Fruit fly (Drosophila melanogaster): ENCODE results near the gene E5.
A peak's percentile ranks its signal among the peaks of the same experiment; 100 is the strongest.

Gene E5

dm6 chr3R:13892870-13893269 is 18.2 kb upstream of the E5 start (continued):
- no peak for TF ChIP-seq prd (optimal IDR thresholded peaks at IDR 0.05)
- peak; percentile 16; the same call in 2 of the 3 replicates for TF ChIP-seq prd (GFP tag; IDR thresholded peaks at IDR 0.05)
- peak; percentile 31 for TF ChIP-seq CG10267 (tag; optimal IDR thresholded peaks at IDR 0.05)
- no peak for TF ChIP-seq CG1647 (GFP tag; optimal IDR thresholded peaks at IDR 0.05)
- no peak for TF ChIP-seq her (GFP tag; optimal IDR thresholded peaks at IDR 0.05)
- TF ChIP-seq HHEX (GFP tag; optimal IDR thresholded peaks at IDR 0.05), result no peak
- TF ChIP-seq Xrp1 (GFP tag; IDR thresholded peaks at IDR 0.05), result peak; percentile 59
- no peak for TF ChIP-seq gro (GFP tag; optimal IDR thresholded peaks at IDR 0.05)
- peak; percentile 68 for TF ChIP-seq gem (tag; optimal IDR thresholded peaks at IDR 0.05)
- TF ChIP-seq sd (tag; optimal IDR thresholded peaks at IDR 0.05), result peak; percentile 59
- TF ChIP-seq Sox100B (GFP tag; optimal IDR thresholded peaks at IDR 0.05), result peak; percentile 44
- TF ChIP-seq CG10209 (GFP tag; optimal IDR thresholded peaks at IDR 0.05), result peak; percentile 18
- TF ChIP-seq dati (GFP tag; IDR thresholded peaks at IDR 0.05), result no peak
- TF ChIP-seq gce (GFP tag; IDR thresholded peaks at IDR 0.05), result 0 out of 3 replicates have a peak, but pooled peaks have one; percentile 61
- peak; percentile 28 for TF ChIP-seq CG17829 (tag; optimal IDR thresholded peaks at IDR 0.05)
- TF ChIP-seq lbe (GFP tag; optimal IDR thresholded peaks at IDR 0.05), result no peak
- TF ChIP-seq CG1603 (tag; optimal IDR thresholded peaks at IDR 0.05), result peak; percentile 75
- TF ChIP-seq chif (GFP tag; optimal IDR thresholded peaks at IDR 0.05), result peak in 1 of 2 experiments; percentile 36
- peak; percentile 40 for TF ChIP-seq ewg (GFP tag; optimal IDR thresholded peaks at IDR 0.05)
- peak; percentile 26 for TF ChIP-seq nerfin-1 (tag; optimal IDR thresholded peaks at IDR 0.05)
- no peak for TF ChIP-seq Trl (optimal IDR thresholded peaks at IDR 0.05)
- TF ChIP-seq Trl (GFP tag; optimal IDR thresholded peaks at IDR 0.05), result no peak
- TF ChIP-seq dmrt99B (tag; optimal IDR thresholded peaks at IDR 0.05), result peak; percentile 67
- no peak for TF ChIP-seq run (tag; optimal IDR thresholded peaks at IDR 0.05)
- TF ChIP-seq Hr51 (GFP tag; optimal IDR thresholded peaks at IDR 0.05), result peak in 1 of 2 experiments; percentile 52
- TF ChIP-seq Myb (GFP tag; optimal IDR thresholded peaks at IDR 0.05), result no peak
- TF ChIP-seq CG1529 (GFP tag; optimal IDR thresholded peaks at IDR 0.05), result peak; percentile 39
- TF ChIP-seq lov (optimal IDR thresholded peaks at IDR 0.05), result no peak
- 0 out of 3 replicates have a peak, but pooled peaks have one; percentile 60 for TF ChIP-seq lov (GFP tag; IDR thresholded peaks at IDR 0.05)
- peak; percentile 93 for TF ChIP-seq Ets65A (GFP tag)
- TF ChIP-seq CG13424 (tag; optimal IDR thresholded peaks at IDR 0.05), result peak; percentile 18
- peak; percentile 26; the same call in 1 of the 2 replicates for TF ChIP-seq CG32767 (GFP tag; IDR thresholded peaks at IDR 0.05)
- peak; percentile 4 for TF ChIP-seq CG2875 (GFP tag; optimal IDR thresholded peaks at IDR 0.05)
- no peak for TF ChIP-seq Oaz (GFP tag; IDR thresholded peaks at IDR 0.05)
- TF ChIP-seq CG12155 (GFP tag; optimal IDR thresholded peaks at IDR 0.05), result no peak
- TF ChIP-seq CG11398 (GFP tag; optimal IDR thresholded peaks at IDR 0.05), result no peak
- no peak for TF ChIP-seq pan (optimal IDR thresholded peaks at IDR 0.05)
- peak in 1 of 2 experiments; percentile 18 for TF ChIP-seq pan (GFP tag; optimal IDR thresholded peaks at IDR 0.05 in 1 of 2, IDR thresholded peaks at IDR 0.05 in 1 of 2)
- TF ChIP-seq sisA (GFP tag; IDR thresholded peaks at IDR 0.05), result peak; percentile 47; the same call in 1 of the 2 replicates
- peak; percentile 61; the same call in 1 of the 2 replicates for TF ChIP-seq CG32772 (GFP tag; IDR thresholded peaks at IDR 0.05)
- TF ChIP-seq p53 (GFP tag; optimal IDR thresholded peaks at IDR 0.05), result no peak
- TF ChIP-seq CG4730 (GFP tag; IDR thresholded peaks at IDR 0.05), result no peak
- TF ChIP-seq crol (GFP tag; IDR thresholded peaks at IDR 0.05), result no peak
- TF ChIP-seq cas (GFP tag; IDR thresholded peaks at IDR 0.05), result no peak
- peak; percentile 9 for TF ChIP-seq Asciz (GFP tag; optimal IDR thresholded peaks at IDR 0.05)
- TF ChIP-seq az2 (GFP tag; optimal IDR thresholded peaks at IDR 0.05), result peak; percentile 33
- TF ChIP-seq HLH4C (GFP tag; IDR thresholded peaks at IDR 0.05; ENCODE audit: partially characterized antibody), result no peak
- peak; percentile 43; the same call in 1 of the 3 replicates for TF ChIP-seq dysf (GFP tag; IDR thresholded peaks at IDR 0.05)
- peak; percentile 30 for TF ChIP-seq D19A (tag; optimal IDR thresholded peaks at IDR 0.05)
- TF ChIP-seq Oli (tag; optimal IDR thresholded peaks at IDR 0.05), result peak; percentile 56
- peak; percentile 60 for TF ChIP-seq CG10979 (tag; optimal IDR thresholded peaks at IDR 0.05)
- peak; percentile 55 for TF ChIP-seq unpg (GFP tag; optimal IDR thresholded peaks at IDR 0.05)

Measured in whole organism, embryonic.